Worm (Caenorhabditis elegans): ENCODE measurements around the gene Y49F6B.13.
A peak's percentile ranks its signal among the peaks of the same experiment; 100 is the strongest.

The Y49F6B.13 gene

ce11 chrII:3443154-3443553 lies 28.3 kb downstream of the Y49F6B.13 start, which contains the start of gene C16C8.22:
Gene C16C8.22 (minus strand): TSS chrII:3443254.
- no peak for TF ChIP-seq tbx-8 (GFP tag; optimal IDR thresholded peaks at IDR 0.05)
- TF ChIP-seq ham-2 (GFP tag; optimal IDR thresholded peaks at IDR 0.05) = no peak
- no peak for TF ChIP-seq lin-32 (GFP tag; optimal IDR thresholded peaks at IDR 0.05)
- TF ChIP-seq lsy-2 (tag; optimal IDR thresholded peaks at IDR 0.05) = no peak
- no peak for TF ChIP-seq ces-1 (GFP tag; optimal IDR thresholded peaks at IDR 0.05)
- no peak for TF ChIP-seq mep-1 (tag; optimal IDR thresholded peaks at IDR 0.05)
- no peak for TF ChIP-seq nhr-12 (tag; optimal IDR thresholded peaks at IDR 0.05)
- TF ChIP-seq bed-3 (GFP tag; optimal IDR thresholded peaks at IDR 0.05) = no peak
- no peak for TF ChIP-seq unc-39 (tag; optimal IDR thresholded peaks at IDR 0.05)
- TF ChIP-seq pha-4 (tag; optimal IDR thresholded peaks at IDR 0.05) = no peak
- TF ChIP-seq mls-2 (tag; optimal IDR thresholded peaks at IDR 0.05) = no peak

- TF ChIP-seq snpc-4 (tag; optimal IDR thresholded peaks at IDR 0.05) (no peak), ceh-39 (tag; optimal IDR thresholded peaks at IDR 0.05) (no peak), elt-3 (tag; optimal IDR thresholded peaks at IDR 0.05) (no peak), ceh-43 (GFP tag; optimal IDR thresholded peaks at IDR 0.05) (no peak), cnd-1 (tag; optimal IDR thresholded peaks at IDR 0.05) (no peak), nhr-2 (tag; optimal IDR thresholded peaks at IDR 0.05) (no peak), sem-2 (GFP tag; optimal IDR thresholded peaks at IDR 0.05) (no peak), ham-2 (GFP tag; optimal IDR thresholded peaks at IDR 0.05) (no peak), zip-8 (tag; optimal IDR thresholded peaks at IDR 0.05) (no peak), blmp-1 (tag; optimal IDR thresholded peaks at IDR 0.05) (no peak), unc-120 (tag; optimal IDR thresholded peaks at IDR 0.05; ENCODE audit: poor library complexity, severe bottlenecking) (no peak), lsy-2 (tag; optimal IDR thresholded peaks at IDR 0.05) (no peak), drap-1 (GFP tag; optimal IDR thresholded peaks at IDR 0.05) (no peak), M03D4.4 (tag; optimal IDR thresholded peaks at IDR 0.05) (no peak), unc-39 (tag; optimal IDR thresholded peaks at IDR 0.05) (no peak)
Observed at ce11 chrII:3441377-3441776, 30.1 kb downstream of the Y49F6B.13 start, which contains the start of gene C16C8.27. Gene C16C8.27 (plus strand): TSS chrII:3441677.

- no peak for TF ChIP-seq blmp-1 (tag; optimal IDR thresholded peaks at IDR 0.05)
- TF ChIP-seq unc-120 (tag; optimal IDR thresholded peaks at IDR 0.05; ENCODE audit: poor library complexity, severe bottlenecking) = no peak
- TF ChIP-seq sptf-1 (tag; optimal IDR thresholded peaks at IDR 0.05) = no peak
Observed at ce11 chrII:3440641-3440926, 30.9 kb downstream of the Y49F6B.13 start, which contains the start of gene C16C8.17. Gene C16C8.17 (plus strand): TSS chrII:3440827.

ce11 chrII:3439842-3440640 lies 31.5 kb downstream of the Y49F6B.13 start:
- TF ChIP-seq zip-8 (tag; optimal IDR thresholded peaks at IDR 0.05) (peak; percentile 64), mls-2 (tag; optimal IDR thresholded peaks at IDR 0.05) (no peak)

ce11 chrII:3439244-3439698 lies 32.2 kb downstream of the Y49F6B.13 start:
- TF ChIP-seq mab-5 (tag; optimal IDR thresholded peaks at IDR 0.05) (no peak), unc-120 (tag; optimal IDR thresholded peaks at IDR 0.05; ENCODE audit: poor library complexity, severe bottlenecking) (peak; percentile 37), hlh-1 (tag; optimal IDR thresholded peaks at IDR 0.05) (no peak), pha-4 (tag; optimal IDR thresholded peaks at IDR 0.05) (no peak), elt-1 (tag; optimal IDR thresholded peaks at IDR 0.05; ENCODE audit: borderline replicate concordance, insufficient read depth) (no peak), ceh-83 (GFP tag; optimal IDR thresholded peaks at IDR 0.05) (peak; percentile 88), blmp-1 (tag; optimal IDR thresholded peaks at IDR 0.05) (no peak), mep-1 (tag; optimal IDR thresholded peaks at IDR 0.05) (no peak), cnd-1 (tag; optimal IDR thresholded peaks at IDR 0.05) (peak; percentile 66), sem-2 (GFP tag; optimal IDR thresholded peaks at IDR 0.05) (peak; percentile 55), nhr-28 (tag; optimal IDR thresholded peaks at IDR 0.05) (no peak), unc-62 (GFP tag; optimal IDR thresholded peaks at IDR 0.05) (no peak), lin-32 (GFP tag; optimal IDR thresholded peaks at IDR 0.05) (peak; percentile 65), lsy-2 (tag; optimal IDR thresholded peaks at IDR 0.05) (no peak), ztf-11 (tag; optimal IDR thresholded peaks at IDR 0.05) (no peak), zip-8 (tag; optimal IDR thresholded peaks at IDR 0.05) (no peak), bed-3 (GFP tag; optimal IDR thresholded peaks at IDR 0.05) (peak; percentile 33), snpc-4 (tag; optimal IDR thresholded peaks at IDR 0.05) (no peak), ham-2 (GFP tag; optimal IDR thresholded peaks at IDR 0.05) (peak; percentile 68), unc-39 (tag; optimal IDR thresholded peaks at IDR 0.05) (no peak), mls-2 (tag; optimal IDR thresholded peaks at IDR 0.05) (peak; percentile 64), nhr-12 (tag; optimal IDR thresholded peaks at IDR 0.05) (no peak), nhr-237 (tag; optimal IDR thresholded peaks at IDR 0.05) (no peak), M03D4.4 (tag; optimal IDR thresholded peaks at IDR 0.05) (peak; percentile 76), ces-1 (GFP tag; optimal IDR thresholded peaks at IDR 0.05) (no peak), sptf-1 (tag; optimal IDR thresholded peaks at IDR 0.05) (peak; percentile 71), ceh-43 (GFP tag; optimal IDR thresholded peaks at IDR 0.05) (no peak), flh-1 (GFP tag; optimal IDR thresholded peaks at IDR 0.05) (peak; percentile 24), drap-1 (GFP tag; optimal IDR thresholded peaks at IDR 0.05) (peak; percentile 68), tbx-8 (GFP tag; optimal IDR thresholded peaks at IDR 0.05) (no peak)
